Worm (Caenorhabditis elegans): ENCODE results near the gene srz-37.

Gene srz-37

DNA sequence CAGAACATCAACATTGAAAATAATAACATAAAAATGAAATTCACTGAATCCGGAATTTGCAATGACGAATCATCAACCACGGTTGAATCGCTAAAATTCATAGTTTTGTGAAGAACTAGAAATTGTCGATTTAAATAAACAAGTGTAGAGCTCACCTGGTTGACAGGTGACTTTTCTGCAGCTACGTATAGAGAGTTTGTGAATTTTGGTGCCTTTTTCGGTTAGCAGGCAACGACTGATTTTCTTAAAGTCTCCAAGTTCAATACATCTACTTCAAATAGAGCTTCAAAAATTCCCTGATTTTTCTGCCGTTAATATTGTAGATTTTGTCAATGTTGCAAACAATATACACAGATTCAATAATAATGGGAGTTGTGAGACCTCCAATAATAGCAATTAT, 4.5 kb downstream of the srz-37 start, which contains the start of gene srz-69:
srz-69 (minus strand) TSS at position 101 of the 400 bp plus-strand sequence.
- TF ChIP-seq flh-1 (GFP tag; optimal IDR thresholded peaks at IDR 0.05), result no peak
- TF ChIP-seq ztf-11 (tag; optimal IDR thresholded peaks at IDR 0.05), result no peak
- TF ChIP-seq mep-1 (tag; optimal IDR thresholded peaks at IDR 0.05), result no peak

DNA sequence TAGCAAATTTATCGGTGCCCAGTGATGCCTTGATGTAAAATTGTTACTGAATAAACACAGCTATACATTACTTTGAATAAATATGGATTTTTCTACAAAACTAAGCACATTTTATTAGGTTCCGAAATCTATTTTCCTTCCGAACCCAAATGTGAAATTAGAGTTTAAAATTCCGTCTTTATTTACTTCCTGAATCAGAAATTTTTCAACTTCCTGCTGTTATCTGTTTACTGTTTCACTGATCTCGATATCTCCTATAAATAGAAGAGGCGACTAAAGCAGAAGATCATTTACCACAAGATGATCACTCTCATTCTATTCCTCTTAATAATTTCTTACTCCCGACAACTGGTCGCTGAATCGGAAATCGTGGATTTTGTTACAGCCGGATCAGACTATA, 11.9 kb downstream of the srz-37 start, which contains the start of gene F58E2.2:
F58E2.2 (plus strand) TSS at position 301 of the 400 bp plus-strand sequence.
- TF ChIP-seq M03D4.4 (tag; optimal IDR thresholded peaks at IDR 0.05) (no peak), mep-1 (tag; optimal IDR thresholded peaks at IDR 0.05) (no peak), cnd-1 (tag; optimal IDR thresholded peaks at IDR 0.05) (no peak), hlh-1 (tag; optimal IDR thresholded peaks at IDR 0.05) (no peak)

DNA sequence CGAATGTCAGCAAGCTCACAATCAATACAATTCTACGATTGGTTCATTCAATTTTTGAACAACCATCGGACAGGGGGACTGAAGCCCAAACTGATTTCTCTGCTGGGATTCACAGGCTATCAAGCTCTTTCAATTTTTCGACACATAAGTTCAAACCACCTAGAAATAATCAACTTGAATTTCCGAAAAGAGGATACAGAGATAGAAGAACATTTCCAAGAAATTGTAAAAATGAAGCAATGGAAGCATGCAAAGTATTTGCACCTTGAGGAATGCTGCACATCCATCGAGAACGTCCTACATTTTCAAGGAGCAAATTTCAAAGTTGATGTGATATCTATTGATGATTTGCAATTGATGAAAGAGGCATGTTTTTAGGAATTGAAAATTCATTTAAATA, 13.9 kb downstream of the srz-37 start:
- TF ChIP-seq mep-1 (tag; optimal IDR thresholded peaks at IDR 0.05) (no peak), nhr-76 (tag; optimal IDR thresholded peaks at IDR 0.05) (no peak), mls-2 (tag; optimal IDR thresholded peaks at IDR 0.05) (no peak)

DNA sequence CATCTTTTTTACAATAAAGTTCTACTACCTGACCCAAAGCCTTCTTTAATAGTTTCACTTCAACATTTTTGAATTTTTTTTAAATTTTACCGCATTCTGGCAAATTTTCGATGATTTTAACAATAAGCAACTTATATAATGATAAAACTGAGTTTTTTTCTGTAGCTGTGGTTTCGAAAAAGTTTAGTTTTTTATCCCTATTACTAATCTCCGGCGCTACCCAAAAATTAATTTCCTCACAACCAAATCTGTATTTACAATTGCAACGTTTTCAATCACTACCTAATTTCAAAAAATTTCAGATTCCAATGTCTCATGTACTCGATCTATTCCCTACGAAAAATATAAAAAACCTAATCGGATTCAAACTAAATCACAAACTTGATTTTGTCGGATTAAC, 14.5 kb downstream of the srz-37 start, which contains the start of gene F58E2.3:
F58E2.3 (plus strand) TSS at position 301 of the 400 bp plus-strand sequence.
- TF ChIP-seq tbx-8 (GFP tag; optimal IDR thresholded peaks at IDR 0.05) (no peak), lin-13 (tag; optimal IDR thresholded peaks at IDR 0.05) (no peak), unc-62 (GFP tag; optimal IDR thresholded peaks at IDR 0.05) (no peak), hlh-1 (tag; optimal IDR thresholded peaks at IDR 0.05) (no peak), ztf-11 (tag; optimal IDR thresholded peaks at IDR 0.05) (no peak), ham-2 (GFP tag; optimal IDR thresholded peaks at IDR 0.05) (no peak), ceh-39 (tag; optimal IDR thresholded peaks at IDR 0.05) (no peak), snpc-4 (tag; optimal IDR thresholded peaks at IDR 0.05) (no peak)

DNA sequence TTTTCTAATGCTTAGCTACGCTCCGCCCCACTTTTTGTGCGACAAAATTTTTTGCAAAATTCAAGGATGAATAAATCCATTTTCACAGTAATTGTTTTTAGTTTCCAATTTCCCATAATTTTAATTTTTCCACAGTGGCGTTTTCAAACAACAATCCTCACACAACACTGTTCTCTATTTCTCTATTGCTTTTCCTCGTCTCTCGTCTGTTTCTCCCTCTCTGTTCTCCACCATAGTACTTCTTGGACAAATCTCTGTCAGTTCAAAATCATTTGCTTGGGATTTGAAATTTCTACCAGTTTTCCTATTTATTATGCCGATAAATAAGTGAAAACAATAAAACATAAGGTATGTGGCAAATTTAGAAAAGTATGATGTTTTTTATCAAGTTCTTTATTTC, 18.4 kb downstream of the srz-37 start, which contains the start of gene F58E2.4:
F58E2.4 (plus strand) TSS at position 134 of the 400 bp plus-strand sequence.
- TF ChIP-seq lin-32 (GFP tag; optimal IDR thresholded peaks at IDR 0.05) (no peak), nhr-12 (tag; optimal IDR thresholded peaks at IDR 0.05) (no peak), ceh-43 (GFP tag; optimal IDR thresholded peaks at IDR 0.05) (no peak), unc-62 (GFP tag; optimal IDR thresholded peaks at IDR 0.05) (no peak), zip-8 (tag; optimal IDR thresholded peaks at IDR 0.05) (no peak), mep-1 (tag; optimal IDR thresholded peaks at IDR 0.05) (no peak), elt-3 (tag; optimal IDR thresholded peaks at IDR 0.05) (no peak), ztf-11 (tag; optimal IDR thresholded peaks at IDR 0.05) (no peak)

DNA sequence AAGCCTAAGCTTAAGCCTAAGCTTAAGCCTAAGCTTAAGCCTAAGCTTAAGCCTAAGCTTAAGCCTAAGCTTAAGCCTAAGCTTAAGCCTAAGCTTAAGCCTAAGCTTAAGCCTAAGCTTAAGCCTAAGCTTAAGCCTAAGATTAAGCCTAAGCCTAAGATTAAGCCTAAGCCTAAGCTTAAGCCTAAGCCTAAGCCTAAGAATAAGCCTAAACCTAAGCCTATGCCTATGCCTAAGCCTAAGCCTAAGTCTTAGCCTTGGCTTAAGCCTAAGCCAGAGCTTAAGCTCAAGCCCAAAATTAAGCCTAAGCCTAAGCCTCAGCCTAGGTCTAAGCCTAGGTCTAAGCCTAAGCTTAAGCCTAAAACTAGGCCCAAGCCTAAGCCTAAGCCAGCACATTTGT, 26.2 kb downstream of the srz-37 start:
- peak; percentile 71 for TF ChIP-seq ham-2 (GFP tag; optimal IDR thresholded peaks at IDR 0.05)

DNA sequence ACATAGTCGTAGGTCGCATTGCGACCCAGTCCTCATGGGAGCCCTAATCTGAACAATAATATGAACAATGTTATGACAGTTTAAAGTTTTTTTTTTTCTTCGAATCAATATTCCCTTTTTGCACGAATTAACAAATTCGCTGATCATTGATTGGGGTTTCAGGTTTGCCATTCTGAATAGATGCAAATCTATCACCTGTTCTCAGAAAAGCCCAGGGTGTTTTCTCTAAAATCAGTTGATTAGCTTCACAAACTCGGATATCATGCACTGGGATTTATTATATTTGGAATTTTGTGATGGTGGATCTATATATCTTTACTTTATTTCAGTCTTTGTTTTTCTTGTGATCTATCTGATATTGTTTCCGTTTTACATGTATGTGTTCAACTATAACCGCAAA, 28.3 kb downstream of the srz-37 start, which contains the start of gene srz-23:
srz-23 (plus strand) TSS at position 263 of the 400 bp plus-strand sequence.
- no peak for TF ChIP-seq hlh-1 (tag; optimal IDR thresholded peaks at IDR 0.05)
- no peak for TF ChIP-seq nhr-237 (tag; optimal IDR thresholded peaks at IDR 0.05)
- no peak for TF ChIP-seq unc-39 (tag; optimal IDR thresholded peaks at IDR 0.05)
- no peak for TF ChIP-seq tbx-8 (GFP tag; optimal IDR thresholded peaks at IDR 0.05)
- no peak for TF ChIP-seq snpc-4 (tag; optimal IDR thresholded peaks at IDR 0.05)
- no peak for TF ChIP-seq sem-2 (GFP tag; optimal IDR thresholded peaks at IDR 0.05)
- TF ChIP-seq sptf-1 (tag; optimal IDR thresholded peaks at IDR 0.05), result no peak
- TF ChIP-seq ceh-43 (GFP tag; optimal IDR thresholded peaks at IDR 0.05), result no peak
- no peak for TF ChIP-seq nhr-12 (tag; optimal IDR thresholded peaks at IDR 0.05)
- no peak for TF ChIP-seq elt-3 (tag; optimal IDR thresholded peaks at IDR 0.05)
- no peak for TF ChIP-seq ham-2 (GFP tag; optimal IDR thresholded peaks at IDR 0.05)
- no peak for TF ChIP-seq blmp-1 (tag; optimal IDR thresholded peaks at IDR 0.05)
- TF ChIP-seq pha-4 (tag; optimal IDR thresholded peaks at IDR 0.05), result no peak
- TF ChIP-seq nhr-76 (tag; optimal IDR thresholded peaks at IDR 0.05), result no peak
- no peak for TF ChIP-seq mls-2 (tag; optimal IDR thresholded peaks at IDR 0.05)
- no peak for TF ChIP-seq unc-120 (tag; optimal IDR thresholded peaks at IDR 0.05; ENCODE audit: poor library complexity, severe bottlenecking)
- TF ChIP-seq nhr-28 (tag; optimal IDR thresholded peaks at IDR 0.05), result no peak
- TF ChIP-seq ces-1 (GFP tag; optimal IDR thresholded peaks at IDR 0.05), result no peak
- TF ChIP-seq elt-1 (tag; optimal IDR thresholded peaks at IDR 0.05; ENCODE audit: borderline replicate concordance, insufficient read depth), result no peak
